Fruit fly (Drosophila melanogaster): ENCODE measurements around the gene CG13065.

Gene CG13065

dm6 chr3L:16231857-16232256 lies 45.4 kb upstream of the CG13065 start, which contains the start of the genes PDCD-5 and MED10:
TSS of gene PDCD-5 (minus strand) at chr3L:16232038.
TSS of gene MED10 (plus strand) at chr3L:16232084.
- TF ChIP-seq ssp (GFP tag; IDR thresholded peaks at IDR 0.05) (no peak), vnd (GFP tag; IDR thresholded peaks at IDR 0.05; ENCODE audit: partially characterized antibody) (no peak), CG3847 (GFP tag; IDR thresholded peaks at IDR 0.05) (peak; percentile 35; the same call in 1 of the 2 replicates), Bteb2 (GFP tag; optimal IDR thresholded peaks at IDR 0.05) (no peak), cas (GFP tag; IDR thresholded peaks at IDR 0.05) (no peak), D19A (tag; optimal IDR thresholded peaks at IDR 0.05) (no peak), toy (GFP tag; IDR thresholded peaks at IDR 0.05) (no peak), Dbx (GFP tag; IDR thresholded peaks at IDR 0.05) (no peak), Tbp (GFP tag; optimal IDR thresholded peaks at IDR 0.05) (no peak), CG1233 (GFP tag; optimal IDR thresholded peaks at IDR 0.05) (no peak), CG17361 (GFP tag; IDR thresholded peaks at IDR 0.05) (no peak), ind (GFP tag; optimal IDR thresholded peaks at IDR 0.05) (no peak), CG8359 (GFP tag; optimal IDR thresholded peaks at IDR 0.05; ENCODE audit: borderline replicate concordance) (no peak), eyg (GFP tag; optimal IDR thresholded peaks at IDR 0.05) (no peak), CG13287 (GFP tag; IDR thresholded peaks at IDR 0.05; ENCODE audit: partially characterized antibody) (peak; percentile 36; the same call in 1 of the 2 replicates), nmo (GFP tag; optimal IDR thresholded peaks at IDR 0.05) (peak; percentile 70), dysf (GFP tag; IDR thresholded peaks at IDR 0.05) (no peak), CG15514 (GFP tag; optimal IDR thresholded peaks at IDR 0.05) (peak; percentile 53), slou (GFP tag; optimal IDR thresholded peaks at IDR 0.05) (no peak), CG9609 (GFP tag; optimal IDR thresholded peaks at IDR 0.05) (no peak), CG32532 (GFP tag; IDR thresholded peaks at IDR 0.05) (no peak), grn (GFP tag; optimal IDR thresholded peaks at IDR 0.05) (no peak), Stat92E (GFP tag; optimal IDR thresholded peaks at IDR 0.05) (no peak), CG11085 (GFP tag; IDR thresholded peaks at IDR 0.05) (no peak), HLH3B (GFP tag; IDR thresholded peaks at IDR 0.05) (no peak), CG15696 (tag; optimal IDR thresholded peaks at IDR 0.05) (no peak), chn (GFP tag; optimal IDR thresholded peaks at IDR 0.05) (no peak), ci (GFP tag; IDR thresholded peaks at IDR 0.05) (no peak), caup (GFP tag; optimal IDR thresholded peaks at IDR 0.05; ENCODE audit: severe bottlenecking) (no peak), CG11456 (GFP tag; IDR thresholded peaks at IDR 0.05) (no peak), ac (GFP tag; optimal IDR thresholded peaks at IDR 0.05) (no peak), crp (GFP tag; optimal IDR thresholded peaks at IDR 0.05) (peak in 1 of 2 experiments; percentile 72), CG17829 (tag; optimal IDR thresholded peaks at IDR 0.05) (peak; percentile 28), pfk (GFP tag; optimal IDR thresholded peaks at IDR 0.05) (no peak), CG7745 (tag; optimal IDR thresholded peaks at IDR 0.05) (no peak), zfh2 (GFP tag; optimal IDR thresholded peaks at IDR 0.05) (no peak), ftz-f1 (GFP tag; optimal IDR thresholded peaks at IDR 0.05) (peak; percentile 47), da (GFP tag; optimal IDR thresholded peaks at IDR 0.05) (no peak), al (GFP tag; IDR thresholded peaks at IDR 0.05) (no peak), row (GFP tag; IDR thresholded peaks at IDR 0.05) (peak; percentile 28; the same call in 1 of the 3 replicates), Dad (GFP tag; optimal IDR thresholded peaks at IDR 0.05) (no peak), zf30C (GFP tag; optimal IDR thresholded peaks at IDR 0.05) (no peak), exex (tag; optimal IDR thresholded peaks at IDR 0.05) (no peak), CG10366 (GFP tag; IDR thresholded peaks at IDR 0.05) (no peak), ranshi (GFP tag; IDR thresholded peaks at IDR 0.05) (no peak), CG2202 (tag; optimal IDR thresholded peaks at IDR 0.05) (no peak), Dll (GFP tag; IDR thresholded peaks at IDR 0.05; ENCODE audit: partially characterized antibody) (no peak), Drgx (GFP tag; IDR thresholded peaks at IDR 0.05) (no peak), CG13894 (tag; optimal IDR thresholded peaks at IDR 0.05) (no peak), mld (GFP tag; IDR thresholded peaks at IDR 0.05; ENCODE audit: partially characterized antibody) (no peak), CG34376 (GFP tag; optimal IDR thresholded peaks at IDR 0.05) (no peak), CG2199 (GFP tag; IDR thresholded peaks at IDR 0.05) (no peak)
